Worm (Caenorhabditis elegans): ENCODE results near the gene irld-55.

- TF ChIP-seq T22C8.4 (GFP tag; IDR thresholded peaks at IDR 0.05), result no peak
- TF ChIP-seq med-1 (GFP tag; optimal IDR thresholded peaks at IDR 0.05; ENCODE audit: insufficient read depth), result no peak
Measured at ce11 chrIV:14071466-14071865, 51.5 kb downstream of the irld-55 start, which contains the start of gene ccar-1.

Measured in whole organism, midembryonic.